Fruit fly (Drosophila melanogaster) whole organism, embryonic: ENCODE measurements around the gene CG6567.

Experiments used
- Aef1 ChIP-seq: fragments of 200-800 bp; sonication (Bioruptor generic); IDR thresholded peaks from 3 replicates; pipeline ENCODE4 v1.3.6; 2022; ENCODE audit warnings: missing biosample characterization, missing genetic modification characterization
- Atf3 ChIP-seq: fragments of 200-800 bp; sonication (Bioruptor generic); optimal IDR thresholded peaks from 3 replicates; lab custom pipeline; 2016; ENCODE audit warnings: missing biosample characterization, missing genetic modification characterization
- Awh ChIP-seq: fragments of 200-800 bp; sonication (Bioruptor generic); IDR thresholded peaks from 2 replicates; pipeline ENCODE4, ENCODE4 v1.3.6; 2022; ENCODE audit warnings: missing biosample characterization, missing genetic modification characterization
- CG11085 ChIP-seq: fragments of 200-800 bp; sonication (Bioruptor generic); IDR thresholded peaks from 2 replicates; pipeline ENCODE4 v1.3.6; 2022; ENCODE audit warnings: missing biosample characterization, missing genetic modification characterization
- CG13624 ChIP-seq: fragments of 200-800 bp; sonication (Bioruptor generic); optimal IDR thresholded peaks from 2 replicates; lab custom pipeline; 2016; ENCODE audit warnings: missing biosample characterization, missing genetic modification characterization
- CG14014 ChIP-seq: fragments of 200-800 bp; sonication (Bioruptor generic); IDR thresholded peaks from 2 replicates; pipeline ENCODE4 v1.3.6; 2022; ENCODE audit warnings: missing biosample characterization, missing genetic modification characterization
- CG14710 ChIP-seq: fragments of 200-800 bp; sonication (Bioruptor generic); optimal IDR thresholded peaks from 3 replicates; lab custom pipeline; 2019; ENCODE audit warnings: missing biosample characterization, mild to moderate bottlenecking, missing genetic modification characterization, moderate library complexity
- CG1603 ChIP-seq: fragments of 200-800 bp; sonication (Bioruptor generic); optimal IDR thresholded peaks from 2 replicates; lab custom pipeline; 2019; ENCODE audit warnings: missing biosample characterization, mild to moderate bottlenecking, missing genetic modification characterization, moderate library complexity
- CG1832 ChIP-seq: fragments of 200-800 bp; sonication (Bioruptor generic); optimal IDR thresholded peaks from 2 replicates; lab custom pipeline; 2017; ENCODE audit warnings: missing biosample characterization, mild to moderate bottlenecking, missing genetic modification characterization, inconsistent platforms
- CG18619 ChIP-seq: fragments of 200-800 bp; sonication (Bioruptor generic); optimal IDR thresholded peaks from 3 replicates; lab custom pipeline; 2017; ENCODE audit warnings: missing biosample characterization, mild to moderate bottlenecking, missing genetic modification characterization
- CG32772 ChIP-seq: fragments of 200-800 bp; sonication (Bioruptor generic); IDR thresholded peaks from 2 replicates; pipeline ENCODE4 v1.3.6; 2022; ENCODE audit warnings: missing biosample characterization, missing genetic modification characterization
- CG34224 ChIP-seq: fragments of 200-800 bp; sonication (Bioruptor generic); IDR thresholded peaks from 3 replicates; pipeline ENCODE4 v1.3.6; 2022; ENCODE audit warnings: missing biosample characterization, missing genetic modification characterization; ENCODE audit not compliant: partially characterized antibody
- CG34422 ChIP-seq: fragments of 200-800 bp; sonication (Bioruptor generic); IDR thresholded peaks from 3 replicates; pipeline ENCODE4 v1.3.6; 2022; ENCODE audit warnings: missing biosample characterization, missing genetic modification characterization
- CG3995 ChIP-seq: fragments of 200-800 bp; sonication (Bioruptor generic); optimal IDR thresholded peaks from 3 replicates; lab custom pipeline; 2016; ENCODE audit warnings: missing biosample characterization, missing genetic modification characterization
- CG4282 ChIP-seq: fragments of 200-800 bp; sonication (Bioruptor generic); optimal IDR thresholded peaks from 2 replicates; lab custom pipeline; 2016; ENCODE audit warnings: missing biosample characterization, missing genetic modification characterization
- CG43689 ChIP-seq: fragments of 200-800 bp; sonication (Bioruptor generic); IDR thresholded peaks from 2 replicates; pipeline ENCODE4 v1.3.6; 2022; ENCODE audit warnings: missing biosample characterization, missing genetic modification characterization
- CG4404 ChIP-seq: fragments of 200-800 bp; sonication (Bioruptor generic); IDR thresholded peaks from 2 replicates; pipeline ENCODE4 v1.3.6; 2022; ENCODE audit warnings: missing biosample characterization, missing genetic modification characterization
- CG6765 ChIP-seq: fragments of 200-800 bp; sonication (Bioruptor generic); optimal IDR thresholded peaks from 3 replicates; lab custom pipeline; 2017; ENCODE audit warnings: missing biosample characterization, mild to moderate bottlenecking, missing genetic modification characterization
- CG9727 ChIP-seq: fragments of 200-800 bp; sonication (Bioruptor generic); optimal IDR thresholded peaks from 3 replicates; lab custom pipeline; 2017; ENCODE audit warnings: missing biosample characterization, mild to moderate bottlenecking, missing genetic modification characterization
- CG9932 ChIP-seq: fragments of 200-800 bp; sonication (Bioruptor generic); IDR thresholded peaks from 2 replicates; pipeline ENCODE4 v1.3.6; 2022; ENCODE audit warnings: missing biosample characterization, missing genetic modification characterization
- Doc2 ChIP-seq: fragments of 200-800 bp; sonication (Bioruptor generic); IDR thresholded peaks from 2 replicates; pipeline ENCODE4 v1.3.6; 2022; ENCODE audit warnings: missing biosample characterization, missing genetic modification characterization
- Dref ChIP-seq: fragments of 200-800 bp; sonication (Bioruptor generic); IDR thresholded peaks from 2 replicates; pipeline ENCODE4 v1.3.6; 2022; ENCODE audit warnings: missing biosample characterization, missing genetic modification characterization
- Hr39 ChIP-seq: fragments of >200 bp; optimal IDR thresholded peaks from 2 replicates; lab custom pipeline; 2017
- Hr78 ChIP-seq, 2 experiments: fragments of 200-800 bp in 1 of 2; fragments of >200 bp in 1 of 2; sonication (Bioruptor generic) in 1 of 2; optimal IDR thresholded peaks; 2 replicates each; lab custom pipeline; 2017 to 2019; ENCODE audit warnings: missing biosample characterization in 2 of 2, missing genetic modification characterization in 2 of 2, mild to moderate bottlenecking in 1 of 2, moderate library complexity in 1 of 2
- Lhr ChIP-seq: fragments of 200-800 bp; sonication (Bioruptor generic); optimal IDR thresholded peaks from 3 replicates; lab custom pipeline; 2017; ENCODE audit warnings: mild to moderate bottlenecking, missing biosample characterization, missing genetic modification reagents, missing genetic modification characterization
- Nf-YA ChIP-seq: fragments of 200-800 bp; sonication (Bioruptor generic); IDR thresholded peaks from 2 replicates; pipeline ENCODE4 v1.3.6; 2022; ENCODE audit warnings: missing biosample characterization, missing genetic modification characterization
- Nf-YB ChIP-seq: fragments of 200-800 bp; sonication (Bioruptor generic); optimal IDR thresholded peaks from 3 replicates; lab custom pipeline; 2019; ENCODE audit warnings: missing biosample characterization, mild to moderate bottlenecking, missing genetic modification characterization, moderate library complexity
- ab ChIP-seq: fragments of 200-800 bp; sonication (Bioruptor generic); optimal IDR thresholded peaks from 2 replicates; lab custom pipeline; 2016; ENCODE audit warnings: missing biosample characterization, missing genetic modification characterization
- croc ChIP-seq: fragments of 200-800 bp; sonication (Bioruptor generic); conservative IDR thresholded peaks from 3 replicates; pipeline ENCODE4 v1.3.6; 2022; ENCODE audit warnings: missing biosample characterization, missing genetic modification characterization
- ems ChIP-seq: fragments of 200-800 bp; sonication (Bioruptor generic); optimal IDR thresholded peaks from 3 replicates; lab custom pipeline; 2016; ENCODE audit warnings: missing biosample characterization, missing genetic modification characterization
- esg ChIP-seq: fragments of 200-800 bp; sonication (Bioruptor generic); conservative IDR thresholded peaks from 2 replicates; pipeline ENCODE4 v1.3.6; 2022; ENCODE audit warnings: missing biosample characterization, missing genetic modification characterization
- fd102C ChIP-seq: fragments of 200-800 bp; sonication (Bioruptor generic); optimal IDR thresholded peaks from 2 replicates; lab custom pipeline; 2018; ENCODE audit warnings: missing biosample characterization, mild to moderate bottlenecking, missing genetic modification characterization, moderate library complexity
- fd64A ChIP-seq: fragments of 200-800 bp; sonication (Bioruptor generic); optimal IDR thresholded peaks from 3 replicates; lab custom pipeline; 2018; ENCODE audit warnings: missing biosample characterization, mild to moderate bottlenecking, missing genetic modification characterization
- hbn ChIP-seq: fragments of 200-800 bp; sonication (Bioruptor generic); IDR thresholded peaks from 2 replicates; pipeline ENCODE4 v1.3.6; 2022; ENCODE audit warnings: missing biosample characterization, missing genetic modification characterization; ENCODE audit not compliant: partially characterized antibody
- her ChIP-seq: fragments of 200-800 bp; sonication (Bioruptor generic); optimal IDR thresholded peaks from 2 replicates; lab custom pipeline; 2016; ENCODE audit warnings: missing biosample characterization, missing genetic modification characterization
- mld ChIP-seq: fragments of 200-800 bp; sonication (Bioruptor generic); IDR thresholded peaks from 3 replicates; pipeline ENCODE4 v1.3.6; 2022; ENCODE audit warnings: missing biosample characterization, missing genetic modification characterization; ENCODE audit not compliant: partially characterized antibody
- peb ChIP-seq: fragments of 200-800 bp; sonication (Bioruptor generic); IDR thresholded peaks from 2 replicates; pipeline ENCODE4 v1.3.6; 2022; ENCODE audit warnings: missing biosample characterization, missing genetic modification characterization
- prd ChIP-seq, 3 experiments: fragments of >200 bp in 2 of 3; fragments of 200-800 bp in 1 of 3; sonication (Bioruptor generic) in 1 of 3; optimal IDR thresholded peaks in 2 of 3; IDR thresholded peaks in 1 of 3; 2 replicates in 2 of 3; 3 replicates in 1 of 3; pipeline versions ENCODE4 v1.3.6 to Lab custom; 2017 to 2022; ENCODE audit warnings: missing biosample characterization in 1 of 3, missing genetic modification characterization in 1 of 3
- psq ChIP-seq: fragments of 200-800 bp; sonication (Bioruptor generic); optimal IDR thresholded peaks from 2 replicates; lab custom pipeline; 2017; ENCODE audit warnings: missing biosample characterization, missing genetic modification characterization
- sisA ChIP-seq: fragments of 200-800 bp; sonication (Bioruptor generic); IDR thresholded peaks from 2 replicates; pipeline ENCODE4 v1.3.6; 2022; ENCODE audit warnings: missing biosample characterization, missing genetic modification characterization
- slou ChIP-seq: fragments of 200-800 bp; sonication (Bioruptor generic); optimal IDR thresholded peaks from 3 replicates; lab custom pipeline; 2016; ENCODE audit warnings: missing biosample characterization, missing genetic modification characterization
- slp2 ChIP-seq: fragments of 200-800 bp; sonication (Bioruptor generic); optimal IDR thresholded peaks from 2 replicates; lab custom pipeline; 2016; ENCODE audit warnings: missing biosample characterization, missing genetic modification characterization
- sqz ChIP-seq: fragments of 200-800 bp; sonication (Bioruptor generic); optimal IDR thresholded peaks from 3 replicates; lab custom pipeline; 2018; ENCODE audit warnings: missing biosample characterization, mild to moderate bottlenecking, missing genetic modification characterization
- sr ChIP-seq: fragments of 200-800 bp; sonication (Bioruptor generic); IDR thresholded peaks from 3 replicates; pipeline ENCODE4 v1.3.6; 2022; ENCODE audit warnings: missing biosample characterization, missing genetic modification characterization
- tin ChIP-seq: fragments of 200-800 bp; sonication (Bioruptor generic); optimal IDR thresholded peaks from 3 replicates; lab custom pipeline; 2016; ENCODE audit warnings: missing biosample characterization, missing genetic modification characterization
- trem ChIP-seq: fragments of 200-800 bp; optimal IDR thresholded peaks from 3 replicates; lab custom pipeline; 2019; ENCODE audit warnings: missing biosample characterization, mild to moderate bottlenecking, missing genetic modification characterization, moderate library complexity
- wdn ChIP-seq: fragments of 200-800 bp; sonication (Bioruptor generic); IDR thresholded peaks from 2 replicates; pipeline ENCODE4 v1.3.6; 2022; ENCODE audit warnings: missing biosample characterization, missing genetic modification characterization
- z ChIP-seq: fragments of 200-800 bp; sonication (Bioruptor generic); IDR thresholded peaks from 3 replicates; pipeline ENCODE4 v1.3.6; 2022; ENCODE audit warnings: missing biosample characterization, missing genetic modification characterization
- zfh1 ChIP-seq: fragments of 200-800 bp; sonication (Bioruptor generic); IDR thresholded peaks from 3 replicates; pipeline ENCODE4 v1.3.6; 2022; ENCODE audit warnings: missing biosample characterization, missing genetic modification characterization

CG6567 gene

dm6 chr3R:10888633-10889519 is 34.6 kb upstream of the CG6567 start (continued):
- no peak for TF ChIP-seq CG4404
- TF ChIP-seq sisA (GFP tag; lab: Robert Waterston, UW): no peak; the same call in 1 of the 2 replicates
- TF ChIP-seq Lhr (GFP tag; lab: Kevin White, UChicago): no peak
- TF ChIP-seq peb: no peak
- no peak for TF ChIP-seq CG18619
- TF ChIP-seq Hr39 (lab: Kevin White, UChicago): no peak
- TF ChIP-seq sqz (GFP tag; lab: Kevin White, UChicago): no peak
- no peak for TF ChIP-seq Awh (GFP tag; lab: Robert Waterston, UW)
- peak; percentile 30 for TF ChIP-seq ems (GFP tag; lab: Kevin White, UChicago)
- TF ChIP-seq hbn (GFP tag; lab: Robert Waterston, UW): no peak; the same call in 1 of the 2 replicates
- TF ChIP-seq CG34422 (GFP tag; lab: Robert Waterston, UW): peak; percentile 52; the same call in 1 of the 3 replicates
- TF ChIP-seq CG1832 (GFP tag; lab: Kevin White, UChicago): no peak
- no peak for TF ChIP-seq zfh1
- TF ChIP-seq CG11085 (GFP tag; lab: Robert Waterston, UW): no peak
- no peak for TF ChIP-seq CG13624 (GFP tag; lab: Kevin White, UChicago)
- no peak for TF ChIP-seq Doc2 (GFP tag; lab: Robert Waterston, UW)
- no peak for TF ChIP-seq wdn (GFP tag; lab: Robert Waterston, UW)
- no peak for TF ChIP-seq z (GFP tag; lab: Robert Waterston, UW)
- no peak for TF ChIP-seq trem (tag; lab: Kevin White, UChicago)
- TF ChIP-seq slp2 (GFP tag; lab: Kevin White, UChicago): no peak
- peak; percentile 75 for TF ChIP-seq CG9932
- TF ChIP-seq her: peak; percentile 4
- no peak for TF ChIP-seq tin
- peak; percentile 33 for TF ChIP-seq CG1603
- no peak for TF ChIP-seq mld (GFP tag; lab: Robert Waterston, UW)
- TF ChIP-seq Nf-YA: no peak
- no peak for TF ChIP-seq fd64A (GFP tag; lab: Kevin White, UChicago)
- no peak for TF ChIP-seq Atf3 (GFP tag; lab: Kevin White, UChicago)
- no peak for TF ChIP-seq croc (GFP tag; lab: Robert Waterston, UW)
- peak; percentile 17 for TF ChIP-seq CG6765 (GFP tag; lab: Kevin White, UChicago)
- peak; percentile 27; the same call in 1 of the 3 replicates for TF ChIP-seq Aef1 (GFP tag; lab: Robert Waterston, UW)
- TF ChIP-seq Nf-YB (GFP tag; lab: Kevin White, UChicago): no peak
- TF ChIP-seq CG9727 (GFP tag; lab: Kevin White, UChicago): peak; percentile 23
- no peak for TF ChIP-seq CG14710
- TF ChIP-seq sr: 0 out of 3 replicates have a peak, but pooled peaks have one; percentile 4
- TF ChIP-seq CG43689 (GFP tag; lab: Robert Waterston, UW): no peak
- peak; percentile 21; the same call in 1 of the 2 replicates for TF ChIP-seq CG32772 (GFP tag; lab: Robert Waterston, UW)
- no peak for TF ChIP-seq Hr78 (GFP tag; optimal IDR thresholded peaks at IDR 0.05; lab: Kevin White, UChicago)
- no peak for TF ChIP-seq fd102C (GFP tag; lab: Kevin White, UChicago)
- no peak for TF ChIP-seq slou
- no peak for TF ChIP-seq Dref
- TF ChIP-seq CG34224: peak; percentile 52
- TF ChIP-seq ab: no peak
- TF ChIP-seq psq (GFP tag; lab: Kevin White, UChicago): no peak
- TF ChIP-seq prd (optimal IDR thresholded peaks at IDR 0.05; lab: Kevin White, UChicago): no peak
- peak; percentile 41; the same call in 1 of the 3 replicates for TF ChIP-seq prd (GFP tag; IDR thresholded peaks at IDR 0.05; lab: Robert Waterston, UW)
- TF ChIP-seq CG4282 (GFP tag; lab: Kevin White, UChicago): no peak
- TF ChIP-seq esg (GFP tag; lab: Robert Waterston, UW): no peak
- peak; percentile 58 for TF ChIP-seq CG3995
- peak; percentile 63; the same call in 1 of the 2 replicates for TF ChIP-seq CG14014 (GFP tag; lab: Robert Waterston, UW)
